Fruit fly (Drosophila melanogaster): Measurements from ENCODE around the gene CG43273.

DNA sequence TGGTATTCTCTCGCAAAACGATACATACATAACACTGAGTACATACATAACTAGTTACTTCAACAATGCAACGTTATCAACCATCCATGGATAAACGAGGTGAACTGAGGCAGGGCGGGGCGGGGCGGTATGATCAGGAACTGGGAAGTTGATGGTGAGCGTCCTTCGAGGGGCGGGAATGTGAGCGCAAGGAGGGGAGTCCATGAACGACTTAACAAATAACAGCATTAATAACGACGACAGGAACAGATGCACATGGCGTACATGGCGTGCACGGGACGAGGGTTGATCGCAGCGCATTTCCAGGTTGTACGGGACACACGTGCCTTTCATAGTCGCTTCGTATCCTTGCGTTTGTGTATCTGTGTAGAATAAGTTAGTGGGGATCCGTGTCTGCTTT, 37.9 kb downstream of the CG43273 start:
- no peak for TF ChIP-seq fd96Ca (GFP tag; IDR thresholded peaks at IDR 0.05)
- no peak for TF ChIP-seq CG15710 (tag; optimal IDR thresholded peaks at IDR 0.05)
- no peak for TF ChIP-seq CG32121 (GFP tag; IDR thresholded peaks at IDR 0.05)
- no peak for TF ChIP-seq CG12605 (GFP tag; IDR thresholded peaks at IDR 0.05)
- TF ChIP-seq gl (tag; optimal IDR thresholded peaks at IDR 0.05): no peak
- TF ChIP-seq CG4496 (GFP tag; IDR thresholded peaks at IDR 0.05): no peak
- no peak for TF ChIP-seq Snoo (tag; optimal IDR thresholded peaks at IDR 0.05)
- no peak for TF ChIP-seq CG13204 (GFP tag; optimal IDR thresholded peaks at IDR 0.05)
- no peak for TF ChIP-seq CG9948 (tag; optimal IDR thresholded peaks at IDR 0.05)
- TF ChIP-seq CG8301 (tag; optimal IDR thresholded peaks at IDR 0.05): no peak
- no peak for TF ChIP-seq CG10348 (GFP tag; IDR thresholded peaks at IDR 0.05)
- no peak for TF ChIP-seq Pif1B (GFP tag; optimal IDR thresholded peaks at IDR 0.05)
- no peak for TF ChIP-seq EcR (GFP tag; optimal IDR thresholded peaks at IDR 0.05)
- no peak for TF ChIP-seq Ets98B (GFP tag; IDR thresholded peaks at IDR 0.05)
